Fruit fly (Drosophila melanogaster) whole organism, embryonic: ENCODE results near the gene CG42811.
A peak's percentile ranks its signal among the peaks of the same experiment; 100 is the strongest.

Source experiments
- Abd-B ChIP-seq: fragments of 200-800 bp; sonication (Bioruptor generic); optimal IDR thresholded peaks from 2 replicates; lab custom pipeline; 2018; ENCODE audit warnings: missing biosample characterization, mild to moderate bottlenecking, missing genetic modification characterization, moderate library complexity
- B-H1 ChIP-seq: fragments of 200-800 bp; sonication (Bioruptor generic); IDR thresholded peaks from 3 replicates; pipeline ENCODE4 v1.3.6; 2022; ENCODE audit warnings: missing biosample characterization, missing genetic modification characterization
- Bgb ChIP-seq: fragments of 200-800 bp; sonication (Bioruptor generic); IDR thresholded peaks from 2 replicates; pipeline ENCODE4 v1.3.6; 2022; ENCODE audit warnings: missing biosample characterization, missing genetic modification characterization; ENCODE audit not compliant: partially characterized antibody
- CG10274 ChIP-seq: fragments of 200-800 bp; sonication (Bioruptor generic); optimal IDR thresholded peaks from 3 replicates; lab custom pipeline; 2017; ENCODE audit warnings: missing biosample characterization, mild to moderate bottlenecking, missing genetic modification characterization
- CG10321 ChIP-seq: fragments of 200-800 bp; sonication (Bioruptor generic); IDR thresholded peaks from 2 replicates; pipeline ENCODE4 v1.3.6; 2022; ENCODE audit warnings: missing biosample characterization, missing genetic modification characterization
- CG11696 ChIP-seq: fragments of 200-800 bp; sonication (Bioruptor generic); IDR thresholded peaks from 2 replicates; pipeline ENCODE4 v1.3.6; 2022; ENCODE audit warnings: missing biosample characterization, missing genetic modification characterization
- CG12942 ChIP-seq: fragments of 200-800 bp; sonication (Bioruptor generic); optimal IDR thresholded peaks from 3 replicates; lab custom pipeline; 2016; ENCODE audit warnings: missing biosample characterization, missing genetic modification characterization
- CG13894 ChIP-seq: fragments of 200-800 bp; sonication (Bioruptor generic); optimal IDR thresholded peaks from 3 replicates; lab custom pipeline; 2018; ENCODE audit warnings: missing biosample characterization, mild to moderate bottlenecking, missing genetic modification characterization, moderate library complexity
- CG14050 ChIP-seq: fragments of 200-800 bp; sonication (Bioruptor generic); IDR thresholded peaks from 3 replicates; pipeline ENCODE4 v1.3.6; 2022; ENCODE audit warnings: missing biosample characterization, missing genetic modification characterization
- CG15696 ChIP-seq: fragments of 200-800 bp; sonication (Bioruptor generic); optimal IDR thresholded peaks from 2 replicates; lab custom pipeline; 2019; ENCODE audit warnings: missing biosample characterization, mild to moderate bottlenecking, missing genetic modification characterization, moderate library complexity
- CG1602 ChIP-seq: fragments of 200-800 bp; sonication (Bioruptor generic); optimal IDR thresholded peaks from 3 replicates; lab custom pipeline; 2016; ENCODE audit warnings: missing biosample characterization, missing genetic modification characterization
- CG16863 ChIP-seq: fragments of 200-800 bp; sonication (Bioruptor generic); optimal IDR thresholded peaks from 3 replicates; lab custom pipeline; 2016; ENCODE audit warnings: missing biosample characterization, missing genetic modification characterization
- CG18599 ChIP-seq: fragments of 200-800 bp; sonication (Bioruptor generic); optimal IDR thresholded peaks from 3 replicates; lab custom pipeline; 2017; ENCODE audit warnings: missing biosample characterization, missing genetic modification characterization, mild to moderate bottlenecking, moderate library complexity, missing genetic modification reagents
- CG2712 ChIP-seq: fragments of 200-800 bp; optimal IDR thresholded peaks from 3 replicates; lab custom pipeline; 2019; ENCODE audit warnings: missing biosample characterization, mild to moderate bottlenecking, missing genetic modification characterization, moderate library complexity
- CG31441 ChIP-seq: fragments of 200-800 bp; sonication (Bioruptor generic); IDR thresholded peaks from 2 replicates; pipeline ENCODE4 v1.3.6; 2022; ENCODE audit warnings: missing biosample characterization, missing genetic modification characterization
- CG34224 ChIP-seq: fragments of 200-800 bp; sonication (Bioruptor generic); IDR thresholded peaks from 3 replicates; pipeline ENCODE4 v1.3.6; 2022; ENCODE audit warnings: missing biosample characterization, missing genetic modification characterization; ENCODE audit not compliant: partially characterized antibody
- CG4730 ChIP-seq: fragments of 200-800 bp; sonication (Bioruptor generic); IDR thresholded peaks from 2 replicates; pipeline ENCODE4 v1.3.6; 2022; ENCODE audit warnings: missing biosample characterization, missing genetic modification characterization
- CG5953 ChIP-seq: fragments of 200-800 bp; sonication (Bioruptor generic); IDR thresholded peaks from 2 replicates; pipeline ENCODE4 v1.3.6; 2022; ENCODE audit warnings: missing biosample characterization, missing genetic modification characterization
- CG6689 ChIP-seq: fragments of 200-800 bp; sonication (Bioruptor generic); IDR thresholded peaks from 2 replicates; pipeline ENCODE4 v1.3.6; 2022; ENCODE audit warnings: missing biosample characterization, missing genetic modification characterization
- CG7357 ChIP-seq: fragments of 200-800 bp; sonication (Bioruptor generic); IDR thresholded peaks from 3 replicates; pipeline ENCODE4 v1.3.6; 2022; ENCODE audit warnings: missing biosample characterization, missing genetic modification characterization
- CG8281 ChIP-seq: fragments of 200-800 bp; sonication (Bioruptor generic); optimal IDR thresholded peaks from 2 replicates; lab custom pipeline; 2018; ENCODE audit warnings: missing biosample characterization, mild to moderate bottlenecking, missing genetic modification characterization, moderate library complexity
- Dbx ChIP-seq: fragments of 200-800 bp; sonication (Bioruptor generic); IDR thresholded peaks from 3 replicates; pipeline ENCODE4 v1.3.6; 2022; ENCODE audit warnings: missing biosample characterization, missing genetic modification characterization
- Dp ChIP-seq: fragments of 200-800 bp; sonication (Bioruptor generic); optimal IDR thresholded peaks from 2 replicates; lab custom pipeline; 2018; ENCODE audit warnings: missing biosample characterization, mild to moderate bottlenecking, missing genetic modification characterization, moderate library complexity
- Elba2 ChIP-seq: fragments of 200-800 bp; sonication (Bioruptor generic); optimal IDR thresholded peaks from 3 replicates; lab custom pipeline; 2016; ENCODE audit warnings: missing biosample characterization, missing genetic modification characterization
- Ets65A ChIP-seq: fragments of 200-800 bp; sonication (Bioruptor generic); peaks from one replicate; lab custom pipeline; 2016; ENCODE audit warnings: missing biosample characterization, missing genetic modification characterization
- Fer2 ChIP-seq: fragments of 200-800 bp; sonication (Bioruptor generic); optimal IDR thresholded peaks from 2 replicates; lab custom pipeline; 2018; ENCODE audit warnings: missing biosample characterization, mild to moderate bottlenecking, missing genetic modification characterization, moderate library complexity
- MBD-R2 ChIP-seq: fragments of 200-800 bp; sonication (Bioruptor generic); IDR thresholded peaks from 2 replicates; pipeline ENCODE4 v1.3.6; 2022; ENCODE audit warnings: missing biosample characterization, missing genetic modification characterization
- Opbp ChIP-seq: fragments of 200-800 bp; sonication (Bioruptor generic); IDR thresholded peaks from 3 replicates; pipeline ENCODE4 v1.3.6; 2022; ENCODE audit warnings: missing biosample characterization, missing genetic modification characterization; ENCODE audit not compliant: partially characterized antibody
- Stat92E ChIP-seq, 3 experiments: fragments of >200 bp in 2 of 3; fragments of 200-800 bp in 1 of 3; sonication (Bioruptor generic) in 1 of 3; optimal IDR thresholded peaks; 2 replicates each; lab custom pipeline; 2017 to 2019; ENCODE audit warnings: missing biosample characterization in 3 of 3, missing genetic modification characterization in 3 of 3, mild to moderate bottlenecking in 1 of 3, moderate library complexity in 1 of 3
- ab ChIP-seq: fragments of 200-800 bp; sonication (Bioruptor generic); optimal IDR thresholded peaks from 2 replicates; lab custom pipeline; 2016; ENCODE audit warnings: missing biosample characterization, missing genetic modification characterization
- aop ChIP-seq: fragments of 200-800 bp; sonication (Bioruptor generic); IDR thresholded peaks from 2 replicates; pipeline ENCODE4 v1.3.6; 2022; ENCODE audit warnings: missing biosample characterization, missing genetic modification characterization
- cad ChIP-seq: fragments of >200 bp; optimal IDR thresholded peaks from 2 replicates; lab custom pipeline; 2017; ENCODE audit warnings: missing biosample characterization, missing genetic modification characterization
- chinmo ChIP-seq: fragments of 200-800 bp; sonication (Bioruptor generic); IDR thresholded peaks from 4 replicates; pipeline ENCODE4 v1.3.6; 2022; ENCODE audit warnings: missing biosample characterization, missing genetic modification characterization; ENCODE audit not compliant: partially characterized antibody
- crc ChIP-seq: fragments of 200-800 bp; sonication (Bioruptor generic); optimal IDR thresholded peaks from 2 replicates; lab custom pipeline; 2016; ENCODE audit warnings: missing biosample characterization, missing genetic modification characterization
- esg ChIP-seq: fragments of 200-800 bp; sonication (Bioruptor generic); conservative IDR thresholded peaks from 2 replicates; pipeline ENCODE4 v1.3.6; 2022; ENCODE audit warnings: missing biosample characterization, missing genetic modification characterization
- exex ChIP-seq: fragments of 200-800 bp; sonication (Bioruptor generic); optimal IDR thresholded peaks from 4 replicates; lab custom pipeline; 2018; ENCODE audit warnings: missing biosample characterization, mild to moderate bottlenecking, missing genetic modification characterization, moderate library complexity
- grn ChIP-seq: fragments of 200-800 bp; sonication (Bioruptor generic); optimal IDR thresholded peaks from 3 replicates; lab custom pipeline; 2017; ENCODE audit warnings: missing biosample characterization, missing genetic modification characterization
- gro ChIP-seq: fragments of 200-800 bp; sonication (Bioruptor generic); optimal IDR thresholded peaks from 2 replicates; lab custom pipeline; 2016; ENCODE audit warnings: missing biosample characterization, missing genetic modification characterization
- pan ChIP-seq, 4 experiments: fragments of >200 bp in 3 of 4; fragments of 200-800 bp in 1 of 4; sonication (Bioruptor generic) in 1 of 4; optimal IDR thresholded peaks in 3 of 4; IDR thresholded peaks in 1 of 4; 2 replicates each; pipeline versions ENCODE4 v1.3.6 to Lab custom; 2017 to 2022; ENCODE audit warnings: missing biosample characterization in 2 of 4, missing genetic modification characterization in 2 of 4, mixed read lengths in 1 of 4
- pb ChIP-seq: fragments of 200-800 bp; sonication (Bioruptor generic); optimal IDR thresholded peaks from 3 replicates; lab custom pipeline; 2016; ENCODE audit warnings: missing biosample characterization, missing genetic modification characterization
- pita ChIP-seq: fragments of 200-800 bp; sonication (Bioruptor generic); optimal IDR thresholded peaks from 2 replicates; lab custom pipeline; 2017; ENCODE audit warnings: missing biosample characterization, mild to moderate bottlenecking, missing genetic modification characterization
- prd ChIP-seq, 3 experiments: fragments of >200 bp in 2 of 3; fragments of 200-800 bp in 1 of 3; sonication (Bioruptor generic) in 1 of 3; optimal IDR thresholded peaks in 2 of 3; IDR thresholded peaks in 1 of 3; 2 replicates in 2 of 3; 3 replicates in 1 of 3; pipeline versions ENCODE4 v1.3.6 to Lab custom; 2017 to 2022; ENCODE audit warnings: missing biosample characterization in 1 of 3, missing genetic modification characterization in 1 of 3
- ro ChIP-seq: fragments of 200-800 bp; sonication (Bioruptor generic); IDR thresholded peaks from 2 replicates; pipeline ENCODE4 v1.3.6; 2022; ENCODE audit warnings: missing biosample characterization, missing genetic modification characterization
- seq ChIP-seq: fragments of 200-800 bp; sonication (Bioruptor generic); IDR thresholded peaks from 2 replicates; pipeline ENCODE4 v1.3.6; 2022; ENCODE audit warnings: missing biosample characterization, missing genetic modification characterization
- sr ChIP-seq: fragments of 200-800 bp; sonication (Bioruptor generic); IDR thresholded peaks from 3 replicates; pipeline ENCODE4 v1.3.6; 2022; ENCODE audit warnings: missing biosample characterization, missing genetic modification characterization
- stc ChIP-seq: fragments of 200-800 bp; sonication (Bioruptor generic); IDR thresholded peaks from 2 replicates; pipeline ENCODE4 v1.3.6; 2022; ENCODE audit warnings: missing biosample characterization, missing genetic modification characterization
- vvl ChIP-seq: fragments of 200-800 bp; sonication (Bioruptor generic); IDR thresholded peaks from 2 replicates; pipeline ENCODE4 v1.3.6; 2022; ENCODE audit warnings: missing biosample characterization, missing genetic modification characterization

Gene CG42811

DNA sequence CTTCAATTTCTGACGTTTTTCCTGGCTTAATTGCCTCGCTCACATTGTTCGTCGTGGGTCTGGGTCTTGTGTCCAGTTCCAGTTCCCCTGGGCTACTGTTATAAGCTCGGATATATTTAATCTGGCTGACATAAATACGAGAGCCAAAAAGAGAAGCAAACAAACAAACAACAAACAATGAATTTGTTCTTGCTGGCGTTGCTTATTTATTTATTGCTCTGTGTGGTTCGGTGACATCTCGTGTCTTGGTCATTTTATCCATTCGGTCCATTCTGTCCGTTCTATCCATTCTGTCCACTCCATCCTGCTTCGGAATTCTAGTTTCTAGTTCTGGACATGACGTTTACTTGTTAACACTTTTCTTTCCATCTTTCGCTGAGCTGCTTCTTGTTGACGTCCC lies 17.9 kb upstream of the CG42811 start, which contains the start of gene CG17780:
Gene CG17780 (minus strand): TSS at position 101 of the 400 bp plus-strand sequence.
- TF ChIP-seq Stat92E (GFP tag; optimal IDR thresholded peaks at IDR 0.05; lab: Kevin White, UChicago) (no peak), CG11696 (GFP tag; lab: Robert Waterston, UW) (no peak), CG31441 (GFP tag; lab: Robert Waterston, UW) (no peak), stc (GFP tag; lab: Robert Waterston, UW) (no peak), MBD-R2 (no peak), Fer2 (tag; lab: Kevin White, UChicago) (no peak), CG5953 (GFP tag; lab: Robert Waterston, UW) (no peak), pan (optimal IDR thresholded peaks at IDR 0.05; lab: Kevin White, UChicago) (no peak), pan (GFP tag; optimal IDR thresholded peaks at IDR 0.05 in 1 of 2, IDR thresholded peaks at IDR 0.05 in 1 of 2) (no peak), CG16863 (GFP tag; lab: Kevin White, UChicago) (no peak), chinmo (GFP tag; lab: Robert Waterston, UW) (no peak), gro (GFP tag; lab: Kevin White, UChicago) (no peak), CG12942 (no peak), CG7357 (GFP tag; lab: Robert Waterston, UW) (no peak), crc (GFP tag; lab: Kevin White, UChicago) (no peak), grn (GFP tag; lab: Kevin White, UChicago) (no peak), CG14050 (GFP tag; lab: Robert Waterston, UW) (no peak), prd (optimal IDR thresholded peaks at IDR 0.05; lab: Kevin White, UChicago) (no peak), prd (GFP tag; IDR thresholded peaks at IDR 0.05; lab: Robert Waterston, UW) (no peak)

DNA sequence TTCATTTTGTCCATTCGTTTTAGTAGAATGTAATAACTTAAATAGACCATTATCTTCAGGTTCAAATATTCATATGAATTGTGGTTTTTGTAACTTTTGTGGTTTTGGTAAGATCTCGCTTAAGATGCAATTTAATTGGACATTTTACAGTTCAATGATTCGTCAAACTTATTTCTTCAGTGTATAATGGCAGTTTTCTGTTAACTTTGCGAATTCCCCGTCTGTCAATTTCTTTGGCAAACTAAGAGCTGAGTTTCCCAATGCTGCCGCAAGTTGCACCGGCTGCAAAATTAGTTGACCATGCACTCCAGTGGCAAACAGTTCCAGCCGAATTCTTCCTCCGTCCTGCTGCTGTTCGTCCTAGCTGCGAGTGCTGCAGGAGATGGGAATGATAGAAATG lies 9.5 kb upstream of the CG42811 start, which contains the start of gene CG33342:
Gene CG33342 (plus strand): TSS at position 301 of the 400 bp plus-strand sequence.
- TF ChIP-seq Ets65A (GFP tag; lab: Kevin White, UChicago) (peak; percentile 10), CG15696 (no peak)

DNA sequence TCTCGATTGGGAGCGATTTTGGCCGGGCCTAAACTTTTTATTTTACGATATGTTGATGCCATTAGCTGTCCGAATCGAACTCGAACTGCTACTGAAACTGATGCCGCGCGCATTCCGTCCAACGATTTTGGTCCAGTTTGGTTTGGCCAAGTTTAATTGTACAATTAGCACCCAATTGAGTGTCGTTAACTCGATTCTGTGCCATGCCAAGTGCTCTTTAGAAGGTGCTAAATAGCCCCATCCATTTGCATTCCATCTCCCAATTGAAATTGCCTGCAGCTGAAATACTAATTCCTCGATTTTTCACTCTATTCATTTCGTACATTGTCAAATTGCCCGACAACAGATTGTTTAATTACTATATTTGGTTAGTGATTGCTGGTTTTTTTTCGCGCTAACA lies 8.5 kb upstream of the CG42811 start, which contains the start of gene CG17781:
Gene CG17781 (minus strand): TSS at position 101 of the 400 bp plus-strand sequence.
- no peak for TF ChIP-seq CG13894 (tag; lab: Kevin White, UChicago)
- no peak for TF ChIP-seq CG18599 (GFP tag; lab: Kevin White, UChicago)
- no peak for TF ChIP-seq CG2712 (tag; lab: Kevin White, UChicago)
- no peak for TF ChIP-seq cad (GFP tag; lab: Kevin White, UChicago)
- TF ChIP-seq sr (GFP tag; lab: Robert Waterston, UW) = no peak
- no peak for TF ChIP-seq CG15696
- no peak for TF ChIP-seq Elba2 (GFP tag; lab: Kevin White, UChicago)
- TF ChIP-seq ab = no peak
- no peak for TF ChIP-seq Opbp
- no peak for TF ChIP-seq esg (GFP tag; lab: Robert Waterston, UW)
- no peak for TF ChIP-seq CG10321
- TF ChIP-seq CG1602 (GFP tag; lab: Kevin White, UChicago) = no peak
- no peak for TF ChIP-seq CG10274 (GFP tag; lab: Kevin White, UChicago)
- TF ChIP-seq Abd-B (GFP tag; lab: Kevin White, UChicago) = no peak
- TF ChIP-seq Dp (GFP tag; lab: Kevin White, UChicago) = no peak

DNA sequence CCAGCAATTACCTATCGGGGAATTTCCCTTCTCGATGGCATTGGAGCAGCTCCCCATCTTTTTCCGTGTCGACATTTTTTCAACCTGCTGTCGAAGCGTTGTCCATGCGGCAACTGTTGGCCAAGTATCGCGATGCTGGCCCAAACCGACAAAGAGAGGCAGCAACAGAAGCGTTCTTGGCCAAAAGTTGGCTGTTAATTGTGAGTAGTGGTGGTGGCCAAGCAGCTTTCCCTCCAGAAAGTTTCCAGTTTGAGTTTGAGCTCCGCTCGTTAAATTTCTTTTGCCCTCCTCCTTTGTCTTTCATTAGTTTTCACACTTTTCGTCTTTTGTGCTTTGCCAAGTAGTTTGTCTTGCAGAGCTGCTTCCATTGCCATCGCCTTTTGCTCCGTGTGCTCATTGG lies 5.6 kb upstream of the CG42811 start, which contains the start of gene CG17782:
Gene CG17782 (minus strand): TSS at position 101 of the 400 bp plus-strand sequence.
- TF ChIP-seq CG2712 (tag; lab: Kevin White, UChicago) (no peak), CG34224 (GFP tag; lab: Robert Waterston, UW) (no peak), ro (GFP tag; lab: Robert Waterston, UW) (no peak), exex (tag; lab: Kevin White, UChicago) (no peak), CG6689 (GFP tag; lab: Robert Waterston, UW) (no peak), Dbx (GFP tag; lab: Robert Waterston, UW) (no peak), CG4730 (GFP tag; lab: Robert Waterston, UW) (no peak), Bgb (no peak), vvl (GFP tag; lab: Robert Waterston, UW) (no peak), CG8281 (tag; lab: Kevin White, UChicago) (no peak), pita (no peak), pb (no peak), aop (GFP tag; lab: Robert Waterston, UW) (no peak), B-H1 (GFP tag; lab: Robert Waterston, UW) (no peak), seq (GFP tag; lab: Robert Waterston, UW) (no peak)
